Fruit fly (Drosophila melanogaster) whole organism, embryonic: ENCODE measurements around the gene Usp8.

ENCODE experiments used
- Blimp-1 ChIP-seq: fragments of 200-800 bp; sonication (Bioruptor generic); optimal IDR thresholded peaks from 3 replicates; lab custom pipeline; 2018; ENCODE audit warnings: missing biosample characterization, missing genetic modification characterization, mild to moderate bottlenecking, moderate library complexity, missing genetic modification reagents
- CG10267 ChIP-seq: fragments of 200-800 bp; sonication (Bioruptor generic); optimal IDR thresholded peaks from 2 replicates; lab custom pipeline; 2018; ENCODE audit warnings: missing biosample characterization, mild to moderate bottlenecking, missing genetic modification characterization, moderate library complexity
- CG10543 ChIP-seq: fragments of 200-800 bp; sonication (Bioruptor generic); optimal IDR thresholded peaks from 3 replicates; lab custom pipeline; 2017; ENCODE audit warnings: missing biosample characterization, mild to moderate bottlenecking, missing genetic modification characterization, moderate library complexity
- CG11723 ChIP-seq: fragments of 200-800 bp; sonication (Bioruptor generic); optimal IDR thresholded peaks from 2 replicates; lab custom pipeline; 2017; ENCODE audit warnings: missing biosample characterization, mild to moderate bottlenecking, missing genetic modification characterization
- CG12071 ChIP-seq: fragments of 200-800 bp; sonication (Bioruptor generic); optimal IDR thresholded peaks from 3 replicates; lab custom pipeline; 2018; ENCODE audit warnings: missing biosample characterization, mild to moderate bottlenecking, missing genetic modification characterization
- CG15269 ChIP-seq: fragments of 200-800 bp; sonication (Bioruptor generic); optimal IDR thresholded peaks from 2 replicates; lab custom pipeline; 2018; ENCODE audit warnings: missing biosample characterization, mild to moderate bottlenecking, missing genetic modification characterization, moderate library complexity
- CG15601 ChIP-seq: fragments of 200-800 bp; sonication (Bioruptor generic); optimal IDR thresholded peaks from 3 replicates; lab custom pipeline; 2019; ENCODE audit warnings: missing biosample characterization, mild to moderate bottlenecking, missing genetic modification characterization, moderate library complexity
- CG17186 ChIP-seq: fragments of 200-800 bp; sonication (Bioruptor generic); optimal IDR thresholded peaks from 3 replicates; lab custom pipeline; 2017; ENCODE audit warnings: missing biosample characterization, missing genetic modification reagents, missing genetic modification characterization
- CG17359 ChIP-seq: fragments of 200-800 bp; sonication (Bioruptor generic); optimal IDR thresholded peaks from 3 replicates; lab custom pipeline; 2018; ENCODE audit warnings: missing biosample characterization, mild to moderate bottlenecking, missing genetic modification characterization, moderate library complexity
- CG17802 ChIP-seq: fragments of 200-800 bp; sonication (Bioruptor generic); optimal IDR thresholded peaks from 2 replicates; lab custom pipeline; 2018; ENCODE audit warnings: missing biosample characterization, mild to moderate bottlenecking, missing genetic modification characterization, moderate library complexity
- CG17829 ChIP-seq: fragments of 200-800 bp; optimal IDR thresholded peaks from 2 replicates; lab custom pipeline; 2019; ENCODE audit warnings: missing biosample characterization, mild to moderate bottlenecking, missing genetic modification characterization, moderate library complexity
- CG18764 ChIP-seq: fragments of 200-800 bp; sonication (Bioruptor generic); optimal IDR thresholded peaks from 3 replicates; lab custom pipeline; 2016; ENCODE audit warnings: missing biosample characterization, missing genetic modification characterization
- CG2678 ChIP-seq: fragments of 200-800 bp; sonication (Bioruptor generic); optimal IDR thresholded peaks from 3 replicates; lab custom pipeline; 2019; ENCODE audit warnings: missing biosample characterization, mild to moderate bottlenecking, missing genetic modification characterization, moderate library complexity
- CG2875 ChIP-seq: fragments of 200-800 bp; sonication (Bioruptor generic); optimal IDR thresholded peaks from 2 replicates; lab custom pipeline; 2017; ENCODE audit warnings: missing biosample characterization, mild to moderate bottlenecking, missing genetic modification characterization, missing genetic modification reagents
- CG3065 ChIP-seq: fragments of 200-800 bp; sonication (Bioruptor generic); optimal IDR thresholded peaks from 2 replicates; lab custom pipeline; 2016; ENCODE audit warnings: missing biosample characterization, missing genetic modification characterization
- CG3407 ChIP-seq: fragments of 200-800 bp; sonication (Bioruptor generic); optimal IDR thresholded peaks from 2 replicates; lab custom pipeline; 2018; ENCODE audit warnings: missing biosample characterization, mild to moderate bottlenecking, missing genetic modification characterization
- CG3726 ChIP-seq: fragments of 200-800 bp; sonication (Bioruptor generic); IDR thresholded peaks from 3 replicates; pipeline ENCODE4, ENCODE4 v1.3.6; 2022; ENCODE audit warnings: missing biosample characterization, missing genetic modification characterization
- CG6854 ChIP-seq: fragments of 200-800 bp; sonication (Bioruptor generic); optimal IDR thresholded peaks from 3 replicates; lab custom pipeline; 2017; ENCODE audit warnings: missing biosample characterization, mild to moderate bottlenecking, missing genetic modification characterization
- CG8281 ChIP-seq: fragments of 200-800 bp; sonication (Bioruptor generic); optimal IDR thresholded peaks from 2 replicates; lab custom pipeline; 2018; ENCODE audit warnings: missing biosample characterization, mild to moderate bottlenecking, missing genetic modification characterization, moderate library complexity
- CG9215 ChIP-seq: fragments of 200-800 bp; sonication (Bioruptor generic); IDR thresholded peaks from 2 replicates; pipeline ENCODE4 v1.3.6; 2022; ENCODE audit warnings: missing biosample characterization, missing genetic modification characterization
- D19B ChIP-seq: fragments of 200-800 bp; sonication (Bioruptor generic); optimal IDR thresholded peaks from 2 replicates; lab custom pipeline; 2017; ENCODE audit warnings: missing biosample characterization, mild to moderate bottlenecking, missing genetic modification characterization
- Deaf1 ChIP-seq: fragments of 200-800 bp; optimal IDR thresholded peaks from 3 replicates; lab custom pipeline; 2019; ENCODE audit warnings: missing biosample characterization, mild to moderate bottlenecking, missing genetic modification characterization, moderate library complexity
- HLH54F ChIP-seq: fragments of 200-800 bp; sonication (Bioruptor generic); optimal IDR thresholded peaks from 3 replicates; lab custom pipeline; 2016; ENCODE audit warnings: missing biosample characterization, missing genetic modification characterization
- HLHmδ ChIP-seq: fragments of 200-800 bp; sonication (Bioruptor generic); optimal IDR thresholded peaks from 2 replicates; lab custom pipeline; 2018; ENCODE audit warnings: missing biosample characterization, mild to moderate bottlenecking, missing genetic modification characterization, moderate library complexity
- Hr78 ChIP-seq, 2 experiments: fragments of 200-800 bp in 1 of 2; fragments of >200 bp in 1 of 2; sonication (Bioruptor generic) in 1 of 2; optimal IDR thresholded peaks; 2 replicates each; lab custom pipeline; 2017 to 2019; ENCODE audit warnings: missing biosample characterization in 2 of 2, missing genetic modification characterization in 2 of 2, mild to moderate bottlenecking in 1 of 2, moderate library complexity in 1 of 2
- Jarid2 ChIP-seq: fragments of 200-800 bp; sonication (Bioruptor generic); optimal IDR thresholded peaks from 3 replicates; lab custom pipeline; 2017; ENCODE audit warnings: mild to moderate bottlenecking, missing biosample characterization, missing genetic modification reagents, missing genetic modification characterization
- Kr ChIP-seq: fragments of 200-800 bp; sonication (Bioruptor generic); optimal IDR thresholded peaks from 2 replicates; lab custom pipeline; 2017; ENCODE audit warnings: missing biosample characterization, mild to moderate bottlenecking, missing genetic modification characterization
- Meics ChIP-seq: fragments of 200-800 bp; sonication (Bioruptor generic); optimal IDR thresholded peaks from 2 replicates; lab custom pipeline; 2017; ENCODE audit warnings: missing biosample characterization, mild to moderate bottlenecking, missing genetic modification characterization
- Opbp ChIP-seq: fragments of 200-800 bp; sonication (Bioruptor generic); IDR thresholded peaks from 3 replicates; pipeline ENCODE4 v1.3.6; 2022; ENCODE audit warnings: missing biosample characterization, missing genetic modification characterization; ENCODE audit not compliant: partially characterized antibody
- Trl ChIP-seq, 3 experiments: fragments of >200 bp in 2 of 3; fragments of 200-800 bp in 1 of 3; sonication (Bioruptor generic) in 1 of 3; optimal IDR thresholded peaks; 2 replicates in 1 of 3; 3 replicates in 2 of 3; lab custom pipeline; 2016 to 2017; ENCODE audit warnings: missing biosample characterization in 1 of 3, missing genetic modification characterization in 1 of 3
- al ChIP-seq: fragments of 200-800 bp; sonication (Bioruptor generic); IDR thresholded peaks from 2 replicates; pipeline ENCODE4 v1.3.6; 2022; ENCODE audit warnings: missing biosample characterization, missing genetic modification characterization
- bowl ChIP-seq: fragments of 200-800 bp; sonication (Bioruptor generic); IDR thresholded peaks from 2 replicates; pipeline ENCODE4 v1.3.6; 2022; ENCODE audit warnings: missing biosample characterization, missing genetic modification characterization
- chinmo ChIP-seq: fragments of 200-800 bp; sonication (Bioruptor generic); IDR thresholded peaks from 4 replicates; pipeline ENCODE4 v1.3.6; 2022; ENCODE audit warnings: missing biosample characterization, missing genetic modification characterization; ENCODE audit not compliant: partially characterized antibody
- chn ChIP-seq: fragments of 200-800 bp; sonication (Bioruptor generic); optimal IDR thresholded peaks from 2 replicates; lab custom pipeline; 2016; ENCODE audit warnings: missing biosample characterization, missing genetic modification characterization
- ci ChIP-seq: fragments of 200-800 bp; sonication (Bioruptor generic); IDR thresholded peaks from 3 replicates; pipeline ENCODE4 v1.3.6; 2022; ENCODE audit warnings: missing biosample characterization, missing genetic modification characterization
- danr ChIP-seq: fragments of 200-800 bp; sonication (Bioruptor generic); IDR thresholded peaks from 2 replicates; pipeline ENCODE4 v1.3.6; 2022; ENCODE audit warnings: missing biosample characterization, missing genetic modification characterization
- dysf ChIP-seq: fragments of 200-800 bp; sonication (Bioruptor generic); IDR thresholded peaks from 3 replicates; pipeline ENCODE4 v1.3.6; 2022; ENCODE audit warnings: missing biosample characterization, missing genetic modification characterization
- ems ChIP-seq: fragments of 200-800 bp; sonication (Bioruptor generic); optimal IDR thresholded peaks from 3 replicates; lab custom pipeline; 2016; ENCODE audit warnings: missing biosample characterization, missing genetic modification characterization
- grau ChIP-seq: fragments of 200-800 bp; optimal IDR thresholded peaks from 3 replicates; lab custom pipeline; 2019; ENCODE audit warnings: missing biosample characterization, mild to moderate bottlenecking, missing genetic modification characterization, moderate library complexity
- ham ChIP-seq: fragments of 200-800 bp; sonication (Bioruptor generic); IDR thresholded peaks from 2 replicates; pipeline ENCODE4 v1.3.6; 2022; ENCODE audit warnings: missing biosample characterization, missing genetic modification characterization
- mld ChIP-seq: fragments of 200-800 bp; sonication (Bioruptor generic); IDR thresholded peaks from 3 replicates; pipeline ENCODE4 v1.3.6; 2022; ENCODE audit warnings: missing biosample characterization, missing genetic modification characterization; ENCODE audit not compliant: partially characterized antibody
- pnt ChIP-seq: fragments of 200-800 bp; sonication (Bioruptor generic); optimal IDR thresholded peaks from 3 replicates; lab custom pipeline; 2016; ENCODE audit warnings: missing biosample characterization, missing genetic modification characterization
- ranshi ChIP-seq: fragments of 200-800 bp; sonication (Bioruptor generic); IDR thresholded peaks from 2 replicates; pipeline ENCODE4 v1.3.6; 2022; ENCODE audit warnings: missing biosample characterization, missing genetic modification characterization
- run ChIP-seq: fragments of 200-800 bp; sonication (Bioruptor generic); optimal IDR thresholded peaks from 3 replicates; lab custom pipeline; 2018; ENCODE audit warnings: missing biosample characterization, mild to moderate bottlenecking, missing genetic modification characterization
- sens ChIP-seq: fragments of 200-800 bp; sonication (Bioruptor generic); peaks from one replicate; lab custom pipeline; 2016; ENCODE audit warnings: missing biosample characterization, missing genetic modification characterization
- sna ChIP-seq: fragments of 200-800 bp; sonication (Bioruptor generic); IDR thresholded peaks from 2 replicates; pipeline ENCODE4 v1.3.6; 2022; ENCODE audit warnings: missing biosample characterization, missing genetic modification characterization; ENCODE audit not compliant: partially characterized antibody
- tgo ChIP-seq: fragments of 200-800 bp; sonication (Bioruptor generic); IDR thresholded peaks from 3 replicates; pipeline ENCODE4 v1.3.6; 2022; ENCODE audit warnings: missing biosample characterization, missing genetic modification characterization
- vfl ChIP-seq: fragments of 200-800 bp; sonication (Bioruptor generic); optimal IDR thresholded peaks from 2 replicates; lab custom pipeline; 2016; ENCODE audit warnings: missing biosample characterization, missing genetic modification characterization
- zen2 ChIP-seq: fragments of 200-800 bp; sonication (Bioruptor generic); IDR thresholded peaks from 3 replicates; pipeline ENCODE4 v1.3.6; 2022; ENCODE audit warnings: missing biosample characterization, missing genetic modification characterization; ENCODE audit not compliant: partially characterized antibody

Usp8 gene

dm6 chr3R:21155931-21156488, 21.9 kb downstream of the Usp8 start (continued):
- TF ChIP-seq zen2 (peak; percentile 39; the same call in 1 of the 3 replicates), bowl (GFP tag; lab: Robert Waterston, UW) (no peak), CG10543 (GFP tag; lab: Kevin White, UChicago) (no peak), Kr (GFP tag; lab: Kevin White, UChicago) (no peak), CG2875 (GFP tag; lab: Kevin White, UChicago) (no peak), Opbp (peak; percentile 53; the same call in 2 of the 3 replicates), chn (GFP tag; lab: Kevin White, UChicago) (no peak), CG2678 (no peak), HLHmδ (GFP tag; lab: Kevin White, UChicago) (no peak), CG15269 (tag; lab: Kevin White, UChicago) (no peak), HLH54F (no peak), danr (GFP tag; lab: Robert Waterston, UW) (no peak), Hr78 (GFP tag; optimal IDR thresholded peaks at IDR 0.05; lab: Kevin White, UChicago) (no peak), chinmo (0 out of 4 replicates have a peak, but pooled peaks have one; percentile 65), CG11723 (no peak), ham (GFP tag; lab: Robert Waterston, UW) (no peak), CG3065 (GFP tag; lab: Kevin White, UChicago) (no peak), al (GFP tag; lab: Robert Waterston, UW) (no peak), ci (GFP tag; lab: Robert Waterston, UW) (no peak), CG17829 (no peak), CG9215 (GFP tag; lab: Robert Waterston, UW) (no peak), Deaf1 (no peak), CG3407 (GFP tag; lab: Kevin White, UChicago) (no peak), ems (GFP tag; lab: Kevin White, UChicago) (no peak), Meics (no peak), CG10267 (tag; lab: Kevin White, UChicago) (peak; percentile 49), dysf (GFP tag; lab: Robert Waterston, UW) (no peak), CG17802 (tag; lab: Kevin White, UChicago) (no peak), run (no peak), ranshi (GFP tag; lab: Robert Waterston, UW) (no peak), CG3726 (GFP tag; lab: Robert Waterston, UW) (no peak), CG17186 (GFP tag; lab: Kevin White, UChicago) (peak; percentile 39), D19B (GFP tag; lab: Kevin White, UChicago) (no peak), CG6854 (GFP tag; lab: Kevin White, UChicago) (no peak), sna (GFP tag; lab: Robert Waterston, UW) (peak; percentile 71), vfl (GFP tag; lab: Kevin White, UChicago) (no peak), mld (GFP tag; lab: Robert Waterston, UW) (no peak), CG15601 (tag; lab: Kevin White, UChicago) (no peak), tgo (GFP tag; lab: Robert Waterston, UW) (no peak), Trl (optimal IDR thresholded peaks at IDR 0.05; lab: Kevin White, UChicago) (no peak), Trl (GFP tag; optimal IDR thresholded peaks at IDR 0.05; lab: Kevin White, UChicago) (peak; percentile 6), CG17359 (no peak), Jarid2 (GFP tag; lab: Kevin White, UChicago) (peak; percentile 67), CG8281 (tag; lab: Kevin White, UChicago) (no peak), CG12071 (no peak), grau (tag; lab: Kevin White, UChicago) (peak; percentile 8), Blimp-1 (GFP tag; lab: Kevin White, UChicago) (no peak), sens (GFP tag; lab: Kevin White, UChicago) (peak; percentile 75), CG18764 (GFP tag; lab: Kevin White, UChicago) (no peak), pnt (GFP tag; lab: Kevin White, UChicago) (peak; percentile 3)
